Worm (Caenorhabditis elegans) whole organism, L3 larva: ENCODE measurements around the gene D2096.10.

Source experiments
- ama-1 ChIP-seq: fragments of 150-350 bp; optimal IDR thresholded peaks from 2 replicates; lab custom pipeline; 2018
- ceh-82 ChIP-seq: fragments of 150-350 bp; optimal IDR thresholded peaks from 2 replicates; lab custom pipeline; 2014; ENCODE audit warnings: missing biosample characterization, missing genetic modification characterization
- elt-2 ChIP-seq: sonication (generic microtip); optimal IDR thresholded peaks from 2 replicates; lab custom pipeline; 2016; ENCODE audit warnings: missing genetic modification reagents, mild to moderate bottlenecking, missing genetic modification characterization, missing compliant biosample characterization
- elt-3 ChIP-seq, 3 experiments: fragments of 150-350 bp in 1 of 3; sonication (generic microtip) in 2 of 3; optimal IDR thresholded peaks; 2 replicates in 2 of 3; 4 replicates in 1 of 3; lab custom pipeline; 2014 to 2017; ENCODE audit warnings: missing biosample characterization in 3 of 3, missing genetic modification characterization in 3 of 3
- eor-1 ChIP-seq, 2 experiments: fragments of 150-350 bp; optimal IDR thresholded peaks; 2 replicates each; lab custom pipeline; 2014 to 2018; ENCODE audit warnings: missing biosample characterization in 2 of 2, missing genetic modification characterization in 2 of 2
- fkh-2 ChIP-seq: fragments of 150-350 bp; optimal IDR thresholded peaks from 2 replicates; lab custom pipeline; 2014; ENCODE audit warnings: missing biosample characterization, missing genetic modification reagents, missing genetic modification characterization
- lsy-12 ChIP-seq: sonication (generic microtip); optimal IDR thresholded peaks from 2 replicates; lab custom pipeline; 2016; ENCODE audit warnings: mild to moderate bottlenecking, missing genetic modification characterization, missing compliant biosample characterization
- mdl-1 ChIP-seq: fragments of 150-350 bp; optimal IDR thresholded peaks from 2 replicates; lab custom pipeline; 2014; ENCODE audit warnings: missing biosample characterization, missing genetic modification characterization
- nhr-11 ChIP-seq: fragments of 150-350 bp; optimal IDR thresholded peaks from 2 replicates; lab custom pipeline; 2014; ENCODE audit warnings: missing biosample characterization, missing genetic modification characterization
- pqm-1 ChIP-seq: fragments of 150-350 bp; optimal IDR thresholded peaks from 2 replicates; lab custom pipeline; 2017; ENCODE audit warnings: missing biosample characterization, missing genetic modification characterization, inconsistent platforms
- snpc-4 ChIP-seq: fragments of 150-350 bp; optimal IDR thresholded peaks from 2 replicates; lab custom pipeline; 2014; ENCODE audit warnings: missing biosample characterization, missing genetic modification characterization
- unc-39 ChIP-seq: sonication (generic microtip); optimal IDR thresholded peaks from 4 replicates; lab custom pipeline; 2017; ENCODE audit warnings: missing biosample characterization, missing genetic modification characterization
- unc-62 ChIP-seq: fragments of 150-350 bp; sonication (generic microtip); optimal IDR thresholded peaks from 4 replicates; lab custom pipeline; 2014; ENCODE audit warnings: missing biosample characterization, missing genetic modification reagents, missing genetic modification characterization
- ztf-11 ChIP-seq: fragments of 150-350 bp; optimal IDR thresholded peaks from 2 replicates; lab custom pipeline; 2014; ENCODE audit warnings: missing biosample characterization, missing genetic modification characterization

ce11 chrIV:8354572-8354971, 34.5 kb downstream of the D2096.10 start, which contains the start of gene F17E9.3:
- TF ChIP-seq lsy-12 (tag; lab: Kevin White, UChicago) (no peak), ceh-82 (no peak), elt-2 (no peak), pqm-1 (no peak), nhr-11 (tag; lab: Kevin White, UChicago) (no peak), unc-39 (tag; lab: Kevin White, UChicago) (no peak), fkh-2 (tag; lab: Kevin White, UChicago) (no peak), ztf-11 (no peak), elt-3 (tag; optimal IDR thresholded peaks at IDR 0.05; lab: Kevin White, UChicago) (no peak), eor-1 (tag; optimal IDR thresholded peaks at IDR 0.05; lab: Kevin White, UChicago) (no peak), mdl-1 (tag; lab: Kevin White, UChicago) (no peak), unc-62 (GFP tag; lab: Kevin White, UChicago) (no peak), snpc-4 (tag; lab: Kevin White, UChicago) (no peak), ama-1 (no peak)
